Worm (Caenorhabditis elegans): Measurements from ENCODE around the gene clp-7.
A peak's percentile ranks its signal among the peaks of the same experiment; 100 is the strongest.

The clp-7 gene

DNA sequence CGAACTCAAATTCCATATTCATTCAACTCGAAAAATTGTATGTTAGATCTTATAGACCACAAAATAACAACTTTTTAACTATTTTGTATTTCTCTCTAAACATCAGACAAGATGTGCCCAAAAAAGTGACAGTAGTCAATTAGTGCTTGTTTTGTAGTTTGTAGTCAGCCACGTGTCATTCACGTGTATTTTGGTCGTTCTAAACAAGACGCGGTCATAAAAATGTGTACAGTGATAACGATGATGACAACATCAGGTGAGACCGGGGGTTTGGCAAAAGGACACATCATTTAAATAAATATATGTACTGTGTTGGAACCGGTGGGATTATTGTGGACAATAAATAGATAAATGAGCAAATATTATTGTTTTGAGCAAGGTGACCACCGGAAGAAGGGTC is 8.4 kb upstream of the clp-7 start:
- TF ChIP-seq nhr-77 (tag; optimal IDR thresholded peaks at IDR 0.05) (peak; percentile 29), hlh-11 (tag; optimal IDR thresholded peaks at IDR 0.05) (peak; percentile 90), T20F7.1 (GFP tag; optimal IDR thresholded peaks at IDR 0.05) (peak; percentile 64), lin-38 (GFP tag; IDR thresholded peaks at IDR 0.05) (peak; percentile 31; the same call in 1 of the 2 replicates), mxl-2 (GFP tag; conservative IDR thresholded peaks at IDR 0.05) (peak; percentile 97), F49E8.2 (tag; optimal IDR thresholded peaks at IDR 0.05; ENCODE audit: borderline replicate concordance) (no peak), attf-4 (tag; optimal IDR thresholded peaks at IDR 0.05) (no peak), lsy-2 (tag; optimal IDR thresholded peaks at IDR 0.05) (peak in 1 of 2 experiments; percentile 53), nhr-6 (tag; optimal IDR thresholded peaks at IDR 0.05) (peak; percentile 28), cey-2 (tag; optimal IDR thresholded peaks at IDR 0.05; ENCODE audit: borderline replicate concordance, insufficient read depth) (peak; percentile 2), dmd-8 (GFP tag; IDR thresholded peaks at IDR 0.05) (no peak), lin-1 (GFP tag; IDR thresholded peaks at IDR 0.05) (peak; percentile 28; the same call in 1 of the 2 replicates), F44E2.7 (GFP tag; IDR thresholded peaks at IDR 0.05) (no peak), mep-1 (tag; optimal IDR thresholded peaks at IDR 0.05) (peak; percentile 56), php-3 (GFP tag; IDR thresholded peaks at IDR 0.05) (peak; percentile 85), unc-62 (GFP tag; optimal IDR thresholded peaks at IDR 0.05 in 1 of 2) (peak in 1 of 2 experiments; percentile 99), unc-62 (tag; optimal IDR thresholded peaks at IDR 0.05) (no peak), lin-29 (GFP tag; IDR thresholded peaks at IDR 0.05) (no peak), hlh-30 (tag; optimal IDR thresholded peaks at IDR 0.05; ENCODE audit: insufficient read depth) (peak; percentile 86), jun-1 (tag; optimal IDR thresholded peaks at IDR 0.05) (no peak), dve-1 (tag; optimal IDR thresholded peaks at IDR 0.05; ENCODE audit: insufficient read depth) (peak; percentile 92), nhr-48 (tag; optimal IDR thresholded peaks at IDR 0.05) (peak; percentile 80), mes-2 (tag; optimal IDR thresholded peaks at IDR 0.05; ENCODE audit: poor library complexity, severe bottlenecking) (peak; percentile 60), mxl-3 (GFP tag; optimal IDR thresholded peaks at IDR 0.05) (peak; percentile 80), ZK337.2 (GFP tag; IDR thresholded peaks at IDR 0.05) (no peak), ceh-20 (GFP tag; IDR thresholded peaks at IDR 0.05) (no peak; the same call in 1 of the 2 replicates), nhr-28 (tag; optimal IDR thresholded peaks at IDR 0.05) (peak; percentile 98), unc-39 (tag; optimal IDR thresholded peaks at IDR 0.05) (no peak), nhr-102 (tag; optimal IDR thresholded peaks at IDR 0.05) (peak; percentile 90), rbr-2 (tag; optimal IDR thresholded peaks at IDR 0.05) (peak; percentile 33), tag-97 (GFP tag; IDR thresholded peaks at IDR 0.05) (no peak), daf-12 (tag; optimal IDR thresholded peaks at IDR 0.05) (no peak), pqm-1 (tag; optimal IDR thresholded peaks at IDR 0.05) (peak; percentile 17), daf-16 (GFP tag; optimal IDR thresholded peaks at IDR 0.05) (peak in 1 of 2 experiments; percentile 22), daf-16 (tag; optimal IDR thresholded peaks at IDR 0.05) (peak; percentile 98), ceh-32 (tag; optimal IDR thresholded peaks at IDR 0.05; ENCODE audit: poor library complexity) (no peak), hmg-1.1 (GFP tag; IDR thresholded peaks at IDR 0.05) (0 out of 2 replicates have a peak, but pooled peaks have one; percentile 11), zag-1 (tag; optimal IDR thresholded peaks at IDR 0.05) (no peak), zfp-3 (GFP tag; conservative IDR thresholded peaks at IDR 0.05) (no peak), mdl-1 (tag; optimal IDR thresholded peaks at IDR 0.05) (peak in 1 of 2 experiments; percentile 74), dmd-6 (GFP tag; IDR thresholded peaks at IDR 0.05) (peak; percentile 95), saeg-2 (GFP tag; IDR thresholded peaks at IDR 0.05) (no peak), tra-1 (GFP tag; IDR thresholded peaks at IDR 0.05) (peak; percentile 32; the same call in 1 of the 2 replicates)
